Worm (Caenorhabditis elegans) whole organism, L1 larva: ENCODE results near the gene W03D2.9.

Experiments
- C04F5.9 ChIP-seq: sonication (generic microtip); optimal IDR thresholded peaks from 2 replicates; lab custom pipeline; 2016; ENCODE audit warnings: missing genetic modification characterization, missing compliant biosample characterization
- C34B4.2 ChIP-seq: sonication (generic microtip); optimal IDR thresholded peaks from 2 replicates; lab custom pipeline; 2017; ENCODE audit warnings: mild to moderate bottlenecking, missing genetic modification characterization, missing compliant biosample characterization
- Y116A8C.19 ChIP-seq: sonication (generic microtip); optimal IDR thresholded peaks from 2 replicates; lab custom pipeline; 2016; ENCODE audit warnings: missing compliant biosample characterization, missing genetic modification characterization, borderline replicate concordance
- aha-1 ChIP-seq: fragments of 150-350 bp; optimal IDR thresholded peaks from 2 replicates; lab custom pipeline; 2014; ENCODE audit warnings: missing biosample characterization, missing genetic modification characterization
- aly-2 ChIP-seq: fragments of 150-350 bp; optimal IDR thresholded peaks from 2 replicates; lab custom pipeline; 2014; ENCODE audit warnings: missing biosample characterization, missing genetic modification characterization
- blmp-1 ChIP-seq: fragments of 150-350 bp; optimal IDR thresholded peaks from 2 replicates; lab custom pipeline; 2014; ENCODE audit warnings: missing biosample characterization, missing genetic modification characterization
- ceh-63 ChIP-seq: fragments of 200-800 bp; sonication (Bioruptor generic); optimal IDR thresholded peaks from 2 replicates; lab custom pipeline; 2018; ENCODE audit warnings: mild to moderate bottlenecking, missing genetic modification characterization, missing compliant biosample characterization
- ceh-90 ChIP-seq: sonication (generic microtip); optimal IDR thresholded peaks from 2 replicates; lab custom pipeline; 2016; ENCODE audit warnings: missing genetic modification characterization, missing compliant biosample characterization
- dpl-1 ChIP-seq, 3 experiments: fragments of 150-350 bp in 2 of 3; sonication (generic microtip) in 1 of 3; optimal IDR thresholded peaks; 2 replicates each; lab custom pipeline; 2014 to 2017; ENCODE audit warnings: missing biosample characterization in 3 of 3, missing genetic modification characterization in 3 of 3, missing genetic modification reagents in 3 of 3
- efl-1 ChIP-seq, 4 experiments: fragments of 150-350 bp; optimal IDR thresholded peaks in 3 of 4; peaks in 1 of 4; 1 replicate in 1 of 4; 2 replicates in 3 of 4; lab custom pipeline; 2014; ENCODE audit warnings: missing biosample characterization in 2 of 4, missing genetic modification characterization in 2 of 4, missing genetic modification reagents in 2 of 4
- egl-27 ChIP-seq, 2 experiments: fragments of 150-350 bp in 1 of 2; sonication (generic microtip); optimal IDR thresholded peaks; 3 replicates each; lab custom pipeline; 2017 to 2018; ENCODE audit warnings: missing biosample characterization in 2 of 2, missing genetic modification characterization in 2 of 2, missing genetic modification reagents in 2 of 2
- elt-2 ChIP-seq: sonication (generic microtip); optimal IDR thresholded peaks from 2 replicates; lab custom pipeline; 2016; ENCODE audit warnings: missing genetic modification characterization, mild to moderate bottlenecking, inconsistent platforms, missing compliant biosample characterization, missing genetic modification reagents
- elt-3 ChIP-seq, 6 experiments: fragments of 150-350 bp in 1 of 6; sonication (generic microtip); optimal IDR thresholded peaks; 2 replicates each; lab custom pipeline; 2017 to 2018; ENCODE audit warnings: missing biosample characterization in 6 of 6, missing genetic modification characterization in 6 of 6, inconsistent platforms in 1 of 6
- grh-1 ChIP-seq: fragments of 200-800 bp; sonication (Bioruptor generic); IDR thresholded peaks from 2 replicates; pipeline ENCODE4 v1.3.6; 2022; ENCODE audit warnings: missing genetic modification reagents, missing genetic modification characterization, missing compliant biosample characterization
- isw-1 ChIP-seq: fragments of 200-800 bp; sonication (Bioruptor generic); IDR thresholded peaks from 2 replicates; pipeline ENCODE4 v1.3.6; 2022; ENCODE audit warnings: missing genetic modification characterization, missing compliant biosample characterization
- jun-1 ChIP-seq: fragments of 150-350 bp; optimal IDR thresholded peaks from 2 replicates; lab custom pipeline; 2014; ENCODE audit warnings: missing biosample characterization, missing genetic modification reagents, missing genetic modification characterization
- lin-13 ChIP-seq: fragments of 150-350 bp; optimal IDR thresholded peaks from 2 replicates; lab custom pipeline; 2014; ENCODE audit warnings: missing biosample characterization, missing genetic modification reagents, missing genetic modification characterization
- lin-14 ChIP-seq: fragments of 200-800 bp; sonication (Bioruptor generic); optimal IDR thresholded peaks from 2 replicates; lab custom pipeline; 2018; ENCODE audit warnings: mild to moderate bottlenecking, missing genetic modification characterization, moderate library complexity, missing compliant biosample characterization
- lin-15B ChIP-seq: fragments of 150-350 bp; sonication (generic microtip); optimal IDR thresholded peaks from 3 replicates; lab custom pipeline; 2014; ENCODE audit warnings: missing biosample characterization, missing genetic modification characterization
- lin-35 ChIP-seq, 2 experiments: fragments of 150-350 bp; optimal IDR thresholded peaks; 2 replicates each; lab custom pipeline; 2014; ENCODE audit warnings: missing biosample characterization in 2 of 2, missing genetic modification characterization in 2 of 2, missing genetic modification reagents in 2 of 2
- lin-39 ChIP-seq: fragments of 150-350 bp; optimal IDR thresholded peaks from 2 replicates; lab custom pipeline; 2014; ENCODE audit warnings: missing biosample characterization, missing genetic modification reagents, missing genetic modification characterization
- lir-3 ChIP-seq: sonication (generic microtip); optimal IDR thresholded peaks from 2 replicates; lab custom pipeline; 2016; ENCODE audit warnings: mild to moderate bottlenecking, missing genetic modification characterization, moderate library complexity, missing compliant biosample characterization; ENCODE audit not compliant: poor library complexity
- lsy-2 ChIP-seq, 2 experiments: fragments of 150-350 bp; optimal IDR thresholded peaks; 2 replicates each; lab custom pipeline; 2014; ENCODE audit warnings: missing biosample characterization in 2 of 2, missing genetic modification characterization in 2 of 2
- nhr-12 ChIP-seq: sonication (generic microtip); optimal IDR thresholded peaks from 2 replicates; lab custom pipeline; 2017; ENCODE audit warnings: missing biosample characterization, missing genetic modification characterization
- nhr-19 ChIP-seq: fragments of 200-800 bp; sonication (Bioruptor generic); conservative IDR thresholded peaks from 2 replicates; pipeline ENCODE4 v1.3.6; 2022; ENCODE audit warnings: missing genetic modification characterization, missing compliant biosample characterization
- nhr-237 ChIP-seq: fragments of 150-350 bp; optimal IDR thresholded peaks from 2 replicates; lab custom pipeline; 2014; ENCODE audit warnings: missing biosample characterization, missing genetic modification characterization
- nhr-71 ChIP-seq: sonication (generic microtip); optimal IDR thresholded peaks from 2 replicates; lab custom pipeline; 2016; ENCODE audit warnings: mild to moderate bottlenecking, missing genetic modification characterization, moderate library complexity, missing compliant biosample characterization
- nhr-85 ChIP-seq: sonication (generic microtip); peaks from one replicate; lab custom pipeline; 2016; ENCODE audit warnings: missing genetic modification characterization, inconsistent platforms, missing compliant biosample characterization
- pax-3 ChIP-seq: fragments of 200-800 bp; sonication (Bioruptor generic); optimal IDR thresholded peaks from 2 replicates; lab custom pipeline; 2018; ENCODE audit warnings: mild to moderate bottlenecking, missing genetic modification characterization, moderate library complexity, missing compliant biosample characterization
- rnt-1 ChIP-seq: sonication (generic microtip); optimal IDR thresholded peaks from 2 replicates; lab custom pipeline; 2016; ENCODE audit warnings: mild to moderate bottlenecking, missing genetic modification characterization, moderate library complexity, missing compliant biosample characterization
- snpc-4 ChIP-seq: fragments of 150-350 bp; optimal IDR thresholded peaks from 2 replicates; lab custom pipeline; 2014; ENCODE audit warnings: missing biosample characterization, missing genetic modification characterization
- snu-23 ChIP-seq: sonication (generic microtip); optimal IDR thresholded peaks from 2 replicates; lab custom pipeline; 2016; ENCODE audit warnings: missing genetic modification characterization, missing compliant biosample characterization
- swsn-7 ChIP-seq: sonication (generic microtip); optimal IDR thresholded peaks from 2 replicates; lab custom pipeline; 2016; ENCODE audit warnings: missing genetic modification characterization, missing compliant biosample characterization
- tlp-1 ChIP-seq: fragments of 150-350 bp; optimal IDR thresholded peaks from 2 replicates; lab custom pipeline; 2014; ENCODE audit warnings: missing biosample characterization, missing genetic modification characterization
- unc-30 ChIP-seq: sonication (generic microtip); optimal IDR thresholded peaks from 2 replicates; lab custom pipeline; 2017; ENCODE audit warnings: missing biosample characterization, missing genetic modification characterization
- unc-62 ChIP-seq: fragments of 150-350 bp; optimal IDR thresholded peaks from 2 replicates; lab custom pipeline; 2014; ENCODE audit warnings: missing biosample characterization, missing genetic modification reagents, missing genetic modification characterization
- unc-86 ChIP-seq: sonication (generic microtip); optimal IDR thresholded peaks from 2 replicates; lab custom pipeline; 2016; ENCODE audit warnings: missing genetic modification characterization, missing compliant biosample characterization
- unc-98 ChIP-seq: fragments of 200-800 bp; sonication (Bioruptor generic); IDR thresholded peaks from 2 replicates; pipeline ENCODE4 v1.3.6; 2022; ENCODE audit warnings: missing genetic modification characterization, missing compliant biosample characterization
- xbp-1 ChIP-seq: sonication (generic microtip); optimal IDR thresholded peaks from 2 replicates; lab custom pipeline; 2016; ENCODE audit warnings: missing genetic modification characterization, missing compliant biosample characterization
- ztf-11 ChIP-seq, 2 experiments: sonication (generic microtip); optimal IDR thresholded peaks; 2 replicates each; lab custom pipeline; 2016 to 2017; ENCODE audit warnings: missing genetic modification characterization in 2 of 2, missing biosample characterization in 1 of 2, missing compliant biosample characterization in 1 of 2

W03D2.9 gene

DNA sequence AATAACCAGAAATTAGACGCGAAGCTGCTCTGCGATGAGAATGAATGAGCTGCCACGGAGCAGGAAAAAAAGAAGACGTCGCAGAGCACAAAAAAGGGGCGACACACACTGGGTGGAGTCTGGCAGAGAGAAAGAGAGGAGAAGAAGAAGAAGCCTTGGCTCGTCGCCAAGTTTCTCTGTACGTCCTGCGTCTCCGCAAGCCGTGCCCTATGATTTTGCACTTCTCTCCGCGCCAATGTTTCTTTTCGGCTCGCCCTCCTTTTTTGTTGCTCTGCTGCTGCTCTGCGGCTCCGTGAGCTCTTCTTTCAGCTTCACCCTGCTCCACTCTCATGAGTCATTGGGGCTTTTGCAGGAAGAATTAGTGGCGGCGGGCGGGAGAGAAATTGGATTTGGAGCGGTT, 39.6 kb downstream of the W03D2.9 start, which contains the start of gene hlh-30 (continued):
- TF ChIP-seq C04F5.9 (tag; lab: Kevin White, UChicago), result no peak
- peak; percentile 43; the same call in 1 of the 2 replicates for TF ChIP-seq isw-1
- TF ChIP-seq elt-2, result no peak
- TF ChIP-seq lir-3, result no peak
- TF ChIP-seq elt-3 (tag; optimal IDR thresholded peaks at IDR 0.05; lab: Kevin White, UChicago), result no peak
- peak in 1 of 2 experiments; percentile 7 for TF ChIP-seq egl-27 (tag; optimal IDR thresholded peaks at IDR 0.05; lab: Kevin White, UChicago)
- no peak for TF ChIP-seq aha-1
- TF ChIP-seq nhr-237 (tag; lab: Kevin White, UChicago), result no peak
- no peak for TF ChIP-seq nhr-85 (tag; lab: Kevin White, UChicago)
- no peak for TF ChIP-seq rnt-1 (tag; lab: Kevin White, UChicago)
- TF ChIP-seq blmp-1, result no peak
- peak; percentile 49 for TF ChIP-seq swsn-7 (tag; lab: Kevin White, UChicago)
- TF ChIP-seq lin-13 (GFP tag; lab: Kevin White, UChicago), result no peak
- TF ChIP-seq ceh-90 (tag; lab: Kevin White, UChicago), result no peak
- TF ChIP-seq ztf-11 (tag; optimal IDR thresholded peaks at IDR 0.05; lab: Kevin White, UChicago), result peak in 1 of 2 experiments; percentile 9
- TF ChIP-seq nhr-71 (tag; lab: Kevin White, UChicago), result peak; percentile 71
- no peak for TF ChIP-seq unc-98 (GFP tag; lab: Robert Waterston, UW)
- no peak for TF ChIP-seq unc-62 (GFP tag; lab: Kevin White, UChicago)
- TF ChIP-seq Y116A8C.19 (tag; lab: Kevin White, UChicago), result no peak
- no peak for TF ChIP-seq nhr-12
- peak in 1 of 2 experiments; percentile 63 for TF ChIP-seq lin-35 (GFP tag; optimal IDR thresholded peaks at IDR 0.05; lab: Kevin White, UChicago)
- TF ChIP-seq jun-1 (tag; lab: Kevin White, UChicago), result no peak
- no peak for TF ChIP-seq grh-1 (GFP tag; lab: Robert Waterston, UW)
- TF ChIP-seq lin-39, result no peak
- peak; percentile 49 to 51 for TF ChIP-seq efl-1 (optimal IDR thresholded peaks at IDR 0.05; lab: Kevin White, UChicago)
- TF ChIP-seq efl-1 (GFP tag; optimal IDR thresholded peaks at IDR 0.05 in 1 of 2; lab: Kevin White, UChicago), result peak; percentile 11 to 88
- no peak for TF ChIP-seq lin-15B (tag; lab: Kevin White, UChicago)
- no peak for TF ChIP-seq snpc-4 (tag; lab: Kevin White, UChicago)
- peak; percentile 88 for TF ChIP-seq lin-14 (GFP tag; lab: Kevin White, UChicago)
- TF ChIP-seq tlp-1 (tag; lab: Kevin White, UChicago), result no peak
- TF ChIP-seq aly-2 (tag; lab: Kevin White, UChicago), result no peak
- TF ChIP-seq unc-86 (tag; lab: Kevin White, UChicago), result peak; percentile 69
- no peak for TF ChIP-seq pax-3 (tag; lab: Kevin White, UChicago)
- 0 out of 2 replicates have a peak, but pooled peaks have one; percentile 9 for TF ChIP-seq nhr-19
- TF ChIP-seq xbp-1 (tag; lab: Kevin White, UChicago), result peak; percentile 43

DNA sequence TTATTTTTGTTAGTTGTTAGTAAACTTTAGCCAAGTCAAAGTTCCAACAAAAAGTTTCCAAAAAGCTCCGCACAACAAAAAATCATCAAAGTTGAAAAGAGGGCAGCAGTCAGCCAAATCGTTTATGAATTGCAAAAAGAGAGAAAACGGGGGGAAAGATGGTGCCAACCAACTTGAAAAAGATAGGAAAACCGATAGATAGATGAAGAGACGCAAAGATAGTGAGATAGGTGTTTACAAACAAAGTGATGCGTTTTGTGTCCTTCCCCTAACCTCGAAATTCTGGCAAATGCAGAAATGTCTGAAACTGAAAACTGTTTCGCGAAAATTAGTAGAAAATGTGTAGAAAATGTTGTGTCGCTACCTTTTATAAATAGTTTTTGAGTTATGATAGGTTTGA, 41.0 kb downstream of the W03D2.9 start:
- TF ChIP-seq blmp-1, result peak; percentile 34
- peak in 1 of 2 experiments; percentile 38 for TF ChIP-seq lsy-2 (tag; optimal IDR thresholded peaks at IDR 0.05; lab: Kevin White, UChicago)
- TF ChIP-seq efl-1 (optimal IDR thresholded peaks at IDR 0.05; lab: Kevin White, UChicago), result peak in 1 of 2 experiments; percentile 16
- TF ChIP-seq efl-1 (GFP tag; optimal IDR thresholded peaks at IDR 0.05 in 1 of 2; lab: Kevin White, UChicago), result no peak
- peak; percentile 31 for TF ChIP-seq rnt-1 (tag; lab: Kevin White, UChicago)
- TF ChIP-seq unc-30 (tag; lab: Kevin White, UChicago), result no peak
- TF ChIP-seq lin-14 (GFP tag; lab: Kevin White, UChicago), result peak; percentile 60
- no peak for TF ChIP-seq C34B4.2
- no peak for TF ChIP-seq dpl-1 (GFP tag; optimal IDR thresholded peaks at IDR 0.05; lab: Kevin White, UChicago)
- TF ChIP-seq ceh-63, result no peak
- TF ChIP-seq lin-13 (GFP tag; lab: Kevin White, UChicago), result no peak
- peak; percentile 19 for TF ChIP-seq snu-23 (GFP tag; lab: Kevin White, UChicago)
